Fruit fly (Drosophila melanogaster) whole organism, embryonic: ENCODE data around the gene CG32819.

Experiments used
- CG1024 ChIP-seq: fragments of 200-800 bp; sonication (Bioruptor generic); IDR thresholded peaks from 2 replicates; pipeline ENCODE4 v1.3.6; 2022; ENCODE audit warnings: missing biosample characterization, missing genetic modification characterization
- CG11723 ChIP-seq: fragments of 200-800 bp; sonication (Bioruptor generic); optimal IDR thresholded peaks from 2 replicates; lab custom pipeline; 2017; ENCODE audit warnings: missing biosample characterization, mild to moderate bottlenecking, missing genetic modification characterization
- CG12219 ChIP-seq: fragments of 200-800 bp; sonication (Bioruptor generic); optimal IDR thresholded peaks from 3 replicates; lab custom pipeline; 2018; ENCODE audit warnings: missing biosample characterization, mild to moderate bottlenecking, missing genetic modification characterization
- CG12236 ChIP-seq: fragments of 200-800 bp; sonication (Bioruptor generic); optimal IDR thresholded peaks from 2 replicates; lab custom pipeline; 2016; ENCODE audit warnings: missing biosample characterization, missing genetic modification characterization
- CG14710 ChIP-seq: fragments of 200-800 bp; sonication (Bioruptor generic); optimal IDR thresholded peaks from 3 replicates; lab custom pipeline; 2019; ENCODE audit warnings: missing biosample characterization, mild to moderate bottlenecking, missing genetic modification characterization, moderate library complexity
- CG15073 ChIP-seq: fragments of 200-800 bp; sonication (Bioruptor generic); optimal IDR thresholded peaks from 2 replicates; lab custom pipeline; 2016; ENCODE audit warnings: missing biosample characterization, missing genetic modification characterization
- CG1603 ChIP-seq: fragments of 200-800 bp; sonication (Bioruptor generic); optimal IDR thresholded peaks from 2 replicates; lab custom pipeline; 2019; ENCODE audit warnings: missing biosample characterization, mild to moderate bottlenecking, missing genetic modification characterization, moderate library complexity
- CG17361 ChIP-seq: fragments of 200-800 bp; sonication (Bioruptor generic); IDR thresholded peaks from 3 replicates; pipeline ENCODE4 v1.3.6; 2022; ENCODE audit warnings: missing biosample characterization, missing genetic modification characterization
- CG17802 ChIP-seq: fragments of 200-800 bp; sonication (Bioruptor generic); optimal IDR thresholded peaks from 2 replicates; lab custom pipeline; 2018; ENCODE audit warnings: missing biosample characterization, mild to moderate bottlenecking, missing genetic modification characterization, moderate library complexity
- CG2116 ChIP-seq: fragments of 200-800 bp; sonication (Bioruptor generic); optimal IDR thresholded peaks from 3 replicates; lab custom pipeline; 2018; ENCODE audit warnings: missing biosample characterization, mild to moderate bottlenecking, missing genetic modification characterization
- CG2129 ChIP-seq: fragments of 200-800 bp; sonication (Bioruptor generic); IDR thresholded peaks from 2 replicates; pipeline ENCODE4 v1.3.6; 2022; ENCODE audit warnings: missing biosample characterization, missing genetic modification characterization; ENCODE audit not compliant: partially characterized antibody
- CG2202 ChIP-seq: fragments of 200-800 bp; sonication (Bioruptor generic); optimal IDR thresholded peaks from 2 replicates; lab custom pipeline; 2018; ENCODE audit warnings: missing biosample characterization, mild to moderate bottlenecking, missing genetic modification characterization
- CG30020 ChIP-seq: fragments of 200-800 bp; optimal IDR thresholded peaks from 2 replicates; lab custom pipeline; 2019; ENCODE audit warnings: missing biosample characterization, mild to moderate bottlenecking, missing genetic modification characterization, moderate library complexity
- CG33557 ChIP-seq: fragments of 200-800 bp; sonication (Bioruptor generic); optimal IDR thresholded peaks from 2 replicates; lab custom pipeline; 2019; ENCODE audit warnings: missing biosample characterization, mild to moderate bottlenecking, missing genetic modification characterization, moderate library complexity
- CG4404 ChIP-seq: fragments of 200-800 bp; sonication (Bioruptor generic); IDR thresholded peaks from 2 replicates; pipeline ENCODE4 v1.3.6; 2022; ENCODE audit warnings: missing biosample characterization, missing genetic modification characterization
- CG6683 ChIP-seq: fragments of 200-800 bp; sonication (Bioruptor generic); optimal IDR thresholded peaks from 2 replicates; lab custom pipeline; 2017; ENCODE audit warnings: missing biosample characterization, mild to moderate bottlenecking, missing genetic modification characterization, missing genetic modification reagents
- CG7357 ChIP-seq: fragments of 200-800 bp; sonication (Bioruptor generic); IDR thresholded peaks from 3 replicates; pipeline ENCODE4 v1.3.6; 2022; ENCODE audit warnings: missing biosample characterization, missing genetic modification characterization
- CG7556 ChIP-seq: fragments of 200-800 bp; sonication (Bioruptor generic); optimal IDR thresholded peaks from 2 replicates; lab custom pipeline; 2017; ENCODE audit warnings: missing biosample characterization, mild to moderate bottlenecking, missing genetic modification characterization
- CG9609 ChIP-seq: fragments of 200-800 bp; sonication (Bioruptor generic); optimal IDR thresholded peaks from 3 replicates; lab custom pipeline; 2016; ENCODE audit warnings: missing biosample characterization, missing genetic modification characterization
- Elba2 ChIP-seq: fragments of 200-800 bp; sonication (Bioruptor generic); optimal IDR thresholded peaks from 3 replicates; lab custom pipeline; 2016; ENCODE audit warnings: missing biosample characterization, missing genetic modification characterization
- Fer3 ChIP-seq: fragments of 200-800 bp; sonication (Bioruptor generic); optimal IDR thresholded peaks from 2 replicates; lab custom pipeline; 2018; ENCODE audit warnings: missing biosample characterization, mild to moderate bottlenecking, missing genetic modification characterization, moderate library complexity
- H15 ChIP-seq: fragments of 200-800 bp; sonication (Bioruptor generic); IDR thresholded peaks from 3 replicates; pipeline ENCODE4 v1.3.6; 2022; ENCODE audit warnings: missing biosample characterization, missing genetic modification characterization
- Lim3 ChIP-seq: fragments of 200-800 bp; sonication (Bioruptor generic); IDR thresholded peaks from 2 replicates; pipeline ENCODE4 v1.3.6; 2022; ENCODE audit warnings: missing biosample characterization, missing genetic modification characterization
- Lpt ChIP-seq: fragments of >200 bp; optimal IDR thresholded peaks from 2 replicates; lab custom pipeline; 2018; ENCODE audit warnings: missing biosample characterization, missing genetic modification characterization
- Med ChIP-seq: fragments of 200-800 bp; sonication (Bioruptor generic); peaks from one replicate; lab custom pipeline; 2016; ENCODE audit warnings: missing biosample characterization, missing genetic modification characterization, mild to moderate bottlenecking, inconsistent platforms, moderate library complexity
- NK7.1 ChIP-seq: fragments of 200-800 bp; sonication (Bioruptor generic); optimal IDR thresholded peaks from 3 replicates; lab custom pipeline; 2016; ENCODE audit warnings: missing biosample characterization, missing genetic modification characterization
- Ravus ChIP-seq: fragments of 200-800 bp; sonication (Bioruptor generic); IDR thresholded peaks from 2 replicates; pipeline ENCODE4 v1.3.6; 2022; ENCODE audit warnings: missing biosample characterization, missing genetic modification characterization
- Sry-δ ChIP-seq: fragments of 200-800 bp; sonication (Bioruptor generic); optimal IDR thresholded peaks from 2 replicates; lab custom pipeline; 2016; ENCODE audit warnings: missing biosample characterization, missing genetic modification characterization
- Tbp ChIP-seq: fragments of >200 bp; optimal IDR thresholded peaks from 2 replicates; lab custom pipeline; 2018; ENCODE audit warnings: missing biosample characterization, missing genetic modification characterization
- amos ChIP-seq: fragments of 200-800 bp; sonication (Bioruptor generic); IDR thresholded peaks from 2 replicates; pipeline ENCODE4 v1.3.6; 2022; ENCODE audit warnings: missing biosample characterization, missing genetic modification characterization; ENCODE audit not compliant: partially characterized antibody
- bigmax ChIP-seq: fragments of 200-800 bp; sonication (Bioruptor generic); optimal IDR thresholded peaks from 2 replicates; lab custom pipeline; 2018; ENCODE audit warnings: missing biosample characterization, mild to moderate bottlenecking, missing genetic modification characterization
- chif ChIP-seq, 2 experiments: fragments of 200-800 bp; sonication (Bioruptor generic); optimal IDR thresholded peaks; 3 replicates each; lab custom pipeline; 2016; ENCODE audit warnings: missing biosample characterization in 2 of 2, missing genetic modification characterization in 2 of 2
- corto ChIP-seq: fragments of 200-800 bp; sonication (Bioruptor generic); optimal IDR thresholded peaks from 2 replicates; lab custom pipeline; 2016; ENCODE audit warnings: missing biosample characterization, mild to moderate bottlenecking, missing genetic modification characterization, moderate library complexity
- disco-r ChIP-seq: fragments of 200-800 bp; sonication (Bioruptor generic); optimal IDR thresholded peaks from 2 replicates; lab custom pipeline; 2016; ENCODE audit warnings: missing biosample characterization, missing genetic modification characterization
- dysf ChIP-seq: fragments of 200-800 bp; sonication (Bioruptor generic); IDR thresholded peaks from 3 replicates; pipeline ENCODE4 v1.3.6; 2022; ENCODE audit warnings: missing biosample characterization, missing genetic modification characterization
- ems ChIP-seq: fragments of 200-800 bp; sonication (Bioruptor generic); optimal IDR thresholded peaks from 3 replicates; lab custom pipeline; 2016; ENCODE audit warnings: missing biosample characterization, missing genetic modification characterization
- kay ChIP-seq: fragments of 200-800 bp; sonication (Bioruptor generic); optimal IDR thresholded peaks from 2 replicates; lab custom pipeline; 2016; ENCODE audit warnings: missing biosample characterization, missing genetic modification characterization
- lbe ChIP-seq: fragments of 200-800 bp; sonication (Bioruptor generic); optimal IDR thresholded peaks from 2 replicates; lab custom pipeline; 2016; ENCODE audit warnings: missing biosample characterization, mild to moderate bottlenecking, missing genetic modification characterization
- lola ChIP-seq, 3 experiments: fragments of >200 bp in 2 of 3; fragments of 200-800 bp in 1 of 3; sonication (Bioruptor generic) in 1 of 3; optimal IDR thresholded peaks; 2 replicates each; lab custom pipeline; 2017 to 2019; ENCODE audit warnings: missing biosample characterization in 3 of 3, missing genetic modification characterization in 3 of 3, mild to moderate bottlenecking in 1 of 3, moderate library complexity in 1 of 3
- nau ChIP-seq: fragments of 200-800 bp; sonication (Bioruptor generic); optimal IDR thresholded peaks from 3 replicates; lab custom pipeline; 2017; ENCODE audit warnings: missing biosample characterization, mild to moderate bottlenecking, missing genetic modification characterization, missing genetic modification reagents
- nmo ChIP-seq: fragments of 200-800 bp; sonication (Bioruptor generic); optimal IDR thresholded peaks from 2 replicates; lab custom pipeline; 2018; ENCODE audit warnings: missing biosample characterization, mild to moderate bottlenecking, missing genetic modification characterization, moderate library complexity
- pb ChIP-seq: fragments of 200-800 bp; sonication (Bioruptor generic); optimal IDR thresholded peaks from 3 replicates; lab custom pipeline; 2016; ENCODE audit warnings: missing biosample characterization, missing genetic modification characterization
- phol ChIP-seq: fragments of 200-800 bp; sonication (Bioruptor generic); optimal IDR thresholded peaks from 3 replicates; lab custom pipeline; 2018; ENCODE audit warnings: missing biosample characterization, mild to moderate bottlenecking, missing genetic modification characterization, moderate library complexity
- pros ChIP-seq: fragments of 200-800 bp; sonication (Bioruptor generic); optimal IDR thresholded peaks from 3 replicates; lab custom pipeline; 2019; ENCODE audit warnings: missing biosample characterization, mild to moderate bottlenecking, missing genetic modification characterization, moderate library complexity
- pzg ChIP-seq: fragments of 200-800 bp; sonication (Bioruptor generic); optimal IDR thresholded peaks from 3 replicates; lab custom pipeline; 2018; ENCODE audit warnings: missing biosample characterization, mild to moderate bottlenecking, missing genetic modification characterization, moderate library complexity
- sob ChIP-seq: fragments of 200-800 bp; sonication (Bioruptor generic); IDR thresholded peaks from 2 replicates; pipeline ENCODE4 v1.3.6; 2022; ENCODE audit warnings: missing biosample characterization, missing genetic modification characterization
- z ChIP-seq: fragments of 200-800 bp; sonication (Bioruptor generic); IDR thresholded peaks from 3 replicates; pipeline ENCODE4 v1.3.6; 2022; ENCODE audit warnings: missing biosample characterization, missing genetic modification characterization

CG32819 gene

dm6 chrX:21630160-21630738 lies 9.3 kb upstream of the CG32819 start (continued):
- TF ChIP-seq corto (GFP tag; lab: Kevin White, UChicago) (no peak), bigmax (GFP tag; lab: Kevin White, UChicago) (no peak), disco-r (GFP tag; lab: Kevin White, UChicago) (no peak), dysf (GFP tag; lab: Robert Waterston, UW) (peak; percentile 18; the same call in 1 of the 3 replicates), ems (no peak), CG1603 (tag; lab: Kevin White, UChicago) (peak; percentile 7), kay (no peak), Ravus (GFP tag; lab: Robert Waterston, UW) (no peak), CG12236 (GFP tag; lab: Kevin White, UChicago) (no peak), lola (GFP tag; optimal IDR thresholded peaks at IDR 0.05; lab: Kevin White, UChicago) (peak in 1 of 3 experiments; percentile 72), CG4404 (GFP tag; lab: Robert Waterston, UW) (no peak), CG7556 (GFP tag; lab: Kevin White, UChicago) (no peak), CG17802 (peak; percentile 76), nau (GFP tag; lab: Kevin White, UChicago) (no peak), CG1024 (GFP tag; lab: Robert Waterston, UW) (peak; percentile 70), lbe (GFP tag; lab: Kevin White, UChicago) (no peak), nmo (peak; percentile 9), CG14710 (tag; lab: Kevin White, UChicago) (peak; percentile 32), Tbp (no peak), CG2116 (GFP tag; lab: Kevin White, UChicago) (no peak), CG6683 (GFP tag; lab: Kevin White, UChicago) (no peak), Lpt (GFP tag; lab: Kevin White, UChicago) (no peak), CG15073 (GFP tag; lab: Kevin White, UChicago) (no peak), pros (no peak), CG33557 (GFP tag; lab: Kevin White, UChicago) (no peak), CG30020 (tag; lab: Kevin White, UChicago) (peak; percentile 97), Med (peak; percentile 26), CG12219 (GFP tag; lab: Kevin White, UChicago) (no peak), pzg (GFP tag; lab: Kevin White, UChicago) (peak; percentile 5), sob (GFP tag; lab: Robert Waterston, UW) (no peak), Elba2 (GFP tag; lab: Kevin White, UChicago) (no peak), phol (peak; percentile 18), amos (GFP tag; lab: Robert Waterston, UW) (no peak), Fer3 (tag; lab: Kevin White, UChicago) (no peak), CG11723 (GFP tag; lab: Kevin White, UChicago) (peak; percentile 61), Sry-δ (GFP tag; lab: Kevin White, UChicago) (peak; percentile 48), CG2129 (GFP tag; lab: Robert Waterston, UW) (no peak), CG17361 (GFP tag; lab: Robert Waterston, UW) (peak; percentile 44; the same call in 1 of the 3 replicates), CG9609 (no peak), Lim3 (GFP tag; lab: Robert Waterston, UW) (no peak), chif (GFP tag; optimal IDR thresholded peaks at IDR 0.05; lab: Kevin White, UChicago) (no peak), H15 (GFP tag; lab: Robert Waterston, UW) (no peak), z (GFP tag; lab: Robert Waterston, UW) (no peak), CG7357 (GFP tag; lab: Robert Waterston, UW) (peak; percentile 77), CG2202 (tag; lab: Kevin White, UChicago) (no peak), NK7.1 (GFP tag; lab: Kevin White, UChicago) (no peak), pb (no peak)
